Fruit fly (Drosophila melanogaster): ENCODE measurements around the gene CG34426.
A peak's percentile ranks its signal among the peaks of the same experiment; 100 is the strongest.

CG34426 gene

DNA sequence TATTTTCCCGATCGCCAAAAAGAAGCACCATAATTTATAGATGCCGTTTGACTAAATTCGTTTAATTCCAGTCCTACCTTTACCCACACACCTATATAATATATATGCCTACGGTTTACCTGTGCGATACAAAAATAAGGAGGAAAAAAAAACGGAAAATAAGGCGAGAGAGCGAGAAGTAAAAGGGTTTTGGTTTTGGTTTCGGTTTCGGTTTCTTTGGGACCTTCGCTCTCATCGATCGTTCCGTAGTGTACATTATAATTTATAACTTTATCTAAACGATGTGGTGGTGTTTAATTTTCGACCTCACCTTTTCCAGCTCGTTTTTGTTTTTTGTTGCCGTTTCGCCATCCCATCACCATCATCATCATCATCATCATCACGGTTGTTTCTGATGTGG is 23.3 kb downstream of the CG34426 start (continued):
- TF ChIP-seq Mes4 (GFP tag; optimal IDR thresholded peaks at IDR 0.05): no peak
- no peak for TF ChIP-seq pho (GFP tag; optimal IDR thresholded peaks at IDR 0.05)
- TF ChIP-seq CG10979 (tag; optimal IDR thresholded peaks at IDR 0.05): no peak
- TF ChIP-seq CG11093 (GFP tag; IDR thresholded peaks at IDR 0.05): no peak
- no peak for TF ChIP-seq slbo (GFP tag; IDR thresholded peaks at IDR 0.05)
- TF ChIP-seq CG6654 (GFP tag; optimal IDR thresholded peaks at IDR 0.05): no peak
- no peak for TF ChIP-seq en (GFP tag; optimal IDR thresholded peaks at IDR 0.05)
- peak; percentile 31 for TF ChIP-seq Med (GFP tag)
- no peak for TF ChIP-seq tin (GFP tag; optimal IDR thresholded peaks at IDR 0.05)
- no peak for TF ChIP-seq jumu (GFP tag; optimal IDR thresholded peaks at IDR 0.05)
- peak; percentile 1 for TF ChIP-seq cg (GFP tag; optimal IDR thresholded peaks at IDR 0.05)
- no peak for TF ChIP-seq Hr51 (GFP tag; optimal IDR thresholded peaks at IDR 0.05)
- no peak for TF ChIP-seq Taf1 (GFP tag; IDR thresholded peaks at IDR 0.05)
- no peak for TF ChIP-seq CG1832 (GFP tag; optimal IDR thresholded peaks at IDR 0.05)
- no peak for TF ChIP-seq Dip3 (GFP tag; optimal IDR thresholded peaks at IDR 0.05)
- TF ChIP-seq sim (GFP tag; IDR thresholded peaks at IDR 0.05): no peak
- TF ChIP-seq tx (GFP tag; optimal IDR thresholded peaks at IDR 0.05): no peak
- TF ChIP-seq Nf-YC (tag; optimal IDR thresholded peaks at IDR 0.05): no peak
- TF ChIP-seq eve (GFP tag; optimal IDR thresholded peaks at IDR 0.05): peak in 1 of 2 experiments; percentile 47
- TF ChIP-seq Kr (GFP tag; optimal IDR thresholded peaks at IDR 0.05): peak; percentile 33
- TF ChIP-seq Hand (GFP tag; optimal IDR thresholded peaks at IDR 0.05): no peak
- TF ChIP-seq CG8388 (GFP tag; optimal IDR thresholded peaks at IDR 0.05): peak; percentile 1
- TF ChIP-seq Neu2 (GFP tag; optimal IDR thresholded peaks at IDR 0.05; ENCODE audit: borderline replicate concordance): no peak
- TF ChIP-seq CrebB (tag; optimal IDR thresholded peaks at IDR 0.05): no peak
- TF ChIP-seq Dip2 (GFP tag; IDR thresholded peaks at IDR 0.05): no peak
- no peak for TF ChIP-seq gro (GFP tag; optimal IDR thresholded peaks at IDR 0.05)
- TF ChIP-seq z (GFP tag; IDR thresholded peaks at IDR 0.05): no peak
- TF ChIP-seq wdn (GFP tag; IDR thresholded peaks at IDR 0.05): no peak
- TF ChIP-seq CG7745 (tag; optimal IDR thresholded peaks at IDR 0.05): no peak
- no peak for TF ChIP-seq Nf-YA (GFP tag; IDR thresholded peaks at IDR 0.05)

DNA sequence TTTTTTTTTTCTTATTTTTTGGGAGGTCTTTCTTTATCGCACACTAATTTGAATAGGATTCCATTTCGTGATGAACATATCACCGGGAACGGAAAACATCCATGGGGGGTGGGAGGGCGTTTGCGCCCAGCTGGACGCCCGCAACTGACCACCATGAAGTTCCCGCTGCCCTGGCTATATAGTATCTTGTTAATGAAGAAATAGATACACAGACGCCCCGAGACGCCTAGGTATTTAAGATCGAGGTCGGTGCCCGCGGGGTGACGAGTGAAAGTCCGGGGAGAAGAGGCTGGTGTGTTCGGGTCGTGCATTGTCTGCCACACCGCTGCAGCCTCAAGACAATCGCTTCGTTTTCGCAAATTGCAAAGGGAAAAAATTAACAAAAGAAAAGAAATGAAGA is 23.8 kb downstream of the CG34426 start:
- TF ChIP-seq Blimp-1 (GFP tag; optimal IDR thresholded peaks at IDR 0.05) (peak; percentile 36), ham (GFP tag; IDR thresholded peaks at IDR 0.05) (no peak), Hey (tag; optimal IDR thresholded peaks at IDR 0.05) (no peak), dati (GFP tag; IDR thresholded peaks at IDR 0.05) (no peak), mam (GFP tag; optimal IDR thresholded peaks at IDR 0.05) (no peak), emc (GFP tag; optimal IDR thresholded peaks at IDR 0.05) (no peak), CG4424 (GFP tag; optimal IDR thresholded peaks at IDR 0.05) (no peak), CTCF (GFP tag; optimal IDR thresholded peaks at IDR 0.05) (no peak), CG12104 (GFP tag; optimal IDR thresholded peaks at IDR 0.05) (no peak), CG10979 (tag; optimal IDR thresholded peaks at IDR 0.05) (no peak), croc (GFP tag; conservative IDR thresholded peaks at IDR 0.05) (no peak), Elba2 (GFP tag; optimal IDR thresholded peaks at IDR 0.05) (no peak), zen (tag; optimal IDR thresholded peaks at IDR 0.05) (peak; percentile 94), grau (tag; optimal IDR thresholded peaks at IDR 0.05) (no peak), CG11560 (tag; IDR thresholded peaks at IDR 0.05) (no peak), hkb (optimal IDR thresholded peaks at IDR 0.05) (no peak), hkb (GFP tag; IDR thresholded peaks at IDR 0.05) (0 out of 2 replicates have a peak, but pooled peaks have one; percentile 14), ci (GFP tag; IDR thresholded peaks at IDR 0.05) (peak; percentile 22; the same call in 1 of the 3 replicates), hb (GFP tag; IDR thresholded peaks at IDR 0.05; ENCODE audit: partially characterized antibody) (no peak), CG1233 (GFP tag; optimal IDR thresholded peaks at IDR 0.05) (no peak), Awh (GFP tag; IDR thresholded peaks at IDR 0.05) (no peak), Nf-YA (GFP tag; IDR thresholded peaks at IDR 0.05) (no peak), gfzf (GFP tag; optimal IDR thresholded peaks at IDR 0.05) (no peak), Mes4 (GFP tag; optimal IDR thresholded peaks at IDR 0.05) (no peak), CG5180 (GFP tag; optimal IDR thresholded peaks at IDR 0.05) (no peak), vvl (GFP tag; IDR thresholded peaks at IDR 0.05) (0 out of 2 replicates have a peak, but pooled peaks have one; percentile 6), Sry-β (GFP tag; optimal IDR thresholded peaks at IDR 0.05) (no peak)

Data from whole organism, embryonic.